Comparison of ENCODE assay signal across 2 worm cellular contexts in genomic region chrIV:10498401-10498800, ce11.
TF ChIP-seq lines count a peak whose summit lies in the region.

No protein-coding gene starts in this region.

TF ChIP-seq in whole organism, L1 larva, 84 proteins besides CTCF, POLR2A, EP300 and RAD21:
- TF ChIP-seq dsc-1 (tag; optimal IDR thresholded peaks at IDR 0.05; lab: Kevin White, UChicago) (peak; percentile 32), efl-1 (optimal IDR thresholded peaks at IDR 0.05; lab: Kevin White, UChicago) (no peak), efl-1 (GFP tag; optimal IDR thresholded peaks at IDR 0.05 in 1 of 2; lab: Kevin White, UChicago) (peak in 1 of 2 experiments; percentile 51), isw-1 (GFP tag; IDR thresholded peaks at IDR 0.05; lab: Robert Waterston, UW) (no peak)

TF ChIP-seq in whole organism, L4 larva, 104 proteins besides CTCF, POLR2A, EP300 and RAD21:
- TF ChIP-seq dve-1 (tag; optimal IDR thresholded peaks at IDR 0.05; lab: Kevin White, UChicago; ENCODE audit: insufficient read depth) (no peak), aha-1 (tag; lab: Kevin White, UChicago) (peak; percentile 58), dmd-8 (GFP tag; IDR thresholded peaks at IDR 0.05; lab: Robert Waterston, UW) (no peak), lin-39 (tag; optimal IDR thresholded peaks at IDR 0.05; lab: Kevin White, UChicago) (no peak), nhr-48 (tag; optimal IDR thresholded peaks at IDR 0.05; lab: Kevin White, UChicago) (no peak)

Comparison
In these comparisons a context has a peak if more than half of its experiments do, and no peak if none do; other contexts are left out.
1. Of the 29 proteins assayed by ChIP-seq in both whole organism, L4 larva and whole organism, L1 larva: peak only in whole organism, L4 larva: aha-1; only in whole organism, L1 larva: none; in both: none; in neither: 28.